Fruit fly (Drosophila melanogaster): Measurements from ENCODE around the gene CG8838.

Gene CG8838

DNA sequence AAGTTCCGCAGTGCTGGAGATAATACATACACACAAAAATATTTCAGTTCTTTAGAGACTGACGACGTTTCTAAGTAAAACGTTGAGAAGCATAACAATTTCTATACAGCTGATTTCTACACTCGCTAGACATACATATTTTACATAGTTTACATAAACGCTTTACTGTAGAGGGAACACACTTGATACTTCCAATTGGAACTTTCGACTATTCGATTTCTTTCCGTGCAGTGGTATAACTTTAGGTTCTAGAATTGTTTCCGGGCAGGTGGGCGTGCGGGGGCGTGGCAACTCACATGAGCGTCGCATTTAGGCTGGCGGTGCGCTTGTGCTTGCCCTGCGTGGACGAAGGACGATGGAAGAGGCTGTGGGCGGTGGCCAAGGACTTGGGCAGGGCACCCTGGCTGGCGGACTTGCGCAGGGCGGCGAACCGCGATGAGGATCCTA is 15.1 kb downstream of the CG8838 start (continued):
- TF ChIP-seq wdn (GFP tag; IDR thresholded peaks at IDR 0.05) (0 out of 2 replicates have a peak, but pooled peaks have one; percentile 22), exex (tag; optimal IDR thresholded peaks at IDR 0.05) (no peak), Neu2 (GFP tag; optimal IDR thresholded peaks at IDR 0.05; ENCODE audit: borderline replicate concordance) (no peak), CG14014 (GFP tag; IDR thresholded peaks at IDR 0.05) (0 out of 2 replicates have a peak, but pooled peaks have one; percentile 13), chm (GFP tag; IDR thresholded peaks at IDR 0.05) (0 out of 2 replicates have a peak, but pooled peaks have one; percentile 22), Hr3 (GFP tag; optimal IDR thresholded peaks at IDR 0.05) (no peak), BtbVII (GFP tag; optimal IDR thresholded peaks at IDR 0.05) (no peak), CG8089 (GFP tag; optimal IDR thresholded peaks at IDR 0.05) (peak; percentile 10)

DNA sequence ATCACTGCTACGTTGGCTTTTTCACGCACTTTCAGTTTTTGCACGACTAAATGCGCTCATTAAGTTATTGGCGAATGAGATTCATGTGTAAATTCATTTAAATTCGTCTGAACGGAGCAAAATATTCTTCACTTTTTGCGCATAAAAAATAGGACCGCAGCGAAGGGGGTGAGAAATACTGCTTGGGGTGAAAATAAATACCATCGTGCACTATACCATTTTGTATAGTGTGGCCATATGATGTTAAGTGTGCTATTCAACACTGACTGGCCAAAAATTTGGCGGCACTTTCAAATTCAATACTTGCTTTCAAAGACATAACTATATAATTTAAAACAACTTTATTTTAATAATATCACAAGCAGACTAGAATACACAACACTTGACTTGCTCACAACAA is 15.8 kb downstream of the CG8838 start, which contains the start of gene GramD1B:
Gene GramD1B, minus strand, starts transcription at position 131 of the 400 bp plus-strand sequence.
- TF ChIP-seq gsb (GFP tag; IDR thresholded peaks at IDR 0.05) (no peak), Oaz (GFP tag; IDR thresholded peaks at IDR 0.05) (no peak), Sox100B (GFP tag; optimal IDR thresholded peaks at IDR 0.05) (no peak), Neu2 (GFP tag; optimal IDR thresholded peaks at IDR 0.05; ENCODE audit: borderline replicate concordance) (no peak), vfl (GFP tag; optimal IDR thresholded peaks at IDR 0.05) (no peak), sima (GFP tag; optimal IDR thresholded peaks at IDR 0.05) (no peak), CG11695 (GFP tag; IDR thresholded peaks at IDR 0.05) (no peak), CTCF (GFP tag; optimal IDR thresholded peaks at IDR 0.05) (peak; percentile 10), CG1529 (GFP tag; optimal IDR thresholded peaks at IDR 0.05) (no peak), HmgZ (tag; optimal IDR thresholded peaks at IDR 0.05) (peak; percentile 58), Ravus (GFP tag; IDR thresholded peaks at IDR 0.05) (no peak), CG17802 (tag; optimal IDR thresholded peaks at IDR 0.05) (no peak), CG5953 (GFP tag; IDR thresholded peaks at IDR 0.05) (no peak), CG17359 (tag; optimal IDR thresholded peaks at IDR 0.05) (no peak), Dek (tag; optimal IDR thresholded peaks at IDR 0.05) (peak; percentile 3), run (tag; optimal IDR thresholded peaks at IDR 0.05) (no peak), CG9876 (GFP tag; optimal IDR thresholded peaks at IDR 0.05) (no peak), dm (GFP tag; optimal IDR thresholded peaks at IDR 0.05) (no peak), CG11085 (GFP tag; IDR thresholded peaks at IDR 0.05) (no peak), CG10274 (GFP tag; optimal IDR thresholded peaks at IDR 0.05) (no peak), CG18599 (GFP tag; optimal IDR thresholded peaks at IDR 0.05) (no peak), bab2 (GFP tag; optimal IDR thresholded peaks at IDR 0.05) (no peak), Awh (GFP tag; IDR thresholded peaks at IDR 0.05) (no peak), CG10543 (GFP tag; optimal IDR thresholded peaks at IDR 0.05) (no peak), prd (optimal IDR thresholded peaks at IDR 0.05) (no peak), prd (GFP tag; IDR thresholded peaks at IDR 0.05) (0 out of 3 replicates have a peak, but pooled peaks have one; percentile 27), Dfd (GFP tag; optimal IDR thresholded peaks at IDR 0.05) (no peak), sens (GFP tag) (peak; percentile 84), az2 (GFP tag; optimal IDR thresholded peaks at IDR 0.05) (no peak), CG15269 (tag; optimal IDR thresholded peaks at IDR 0.05) (no peak), Gsc (GFP tag; IDR thresholded peaks at IDR 0.05) (no peak), Pdp1 (GFP tag; optimal IDR thresholded peaks at IDR 0.05) (peak in 1 of 2 experiments; percentile 6), fd96Cb (tag; optimal IDR thresholded peaks at IDR 0.05) (no peak), cas (GFP tag; IDR thresholded peaks at IDR 0.05) (no peak), klu (GFP tag; IDR thresholded peaks at IDR 0.05) (no peak), HHEX (GFP tag; optimal IDR thresholded peaks at IDR 0.05) (peak; percentile 21), Deaf1 (tag; optimal IDR thresholded peaks at IDR 0.05) (no peak), wdn (GFP tag; IDR thresholded peaks at IDR 0.05) (no peak), scrt (GFP tag; optimal IDR thresholded peaks at IDR 0.05) (no peak), Six4 (GFP tag; optimal IDR thresholded peaks at IDR 0.05) (no peak), CG6813 (GFP tag; optimal IDR thresholded peaks at IDR 0.05) (no peak), CG2120 (GFP tag; optimal IDR thresholded peaks at IDR 0.05) (peak; percentile 53), so (GFP tag; IDR thresholded peaks at IDR 0.05) (no peak), pb (GFP tag; optimal IDR thresholded peaks at IDR 0.05) (no peak), Hmr (GFP tag; optimal IDR thresholded peaks at IDR 0.05) (peak; percentile 69)

All from whole organism, embryonic.